Fruit fly (Drosophila melanogaster) whole organism, wandering third instar larva: ENCODE data around the gene PIG-K.

Source experiments
- Abd-B ChIP-seq: fragments of >200 bp; optimal IDR thresholded peaks from 2 replicates; lab custom pipeline; 2017; ENCODE audit warnings: missing biosample characterization, missing genetic modification characterization
- CG32264 ChIP-seq: fragments of 200-800 bp; sonication (Bioruptor generic); optimal IDR thresholded peaks from 2 replicates; lab custom pipeline; 2016; ENCODE audit warnings: missing biosample characterization, missing genetic modification characterization
- CG9705 ChIP-seq: fragments of 200-800 bp; sonication (Bioruptor generic); optimal IDR thresholded peaks from 2 replicates; lab custom pipeline; 2018; ENCODE audit warnings: missing biosample characterization, mild to moderate bottlenecking, missing genetic modification characterization
- CrebA ChIP-seq: fragments of 200-800 bp; sonication (Bioruptor generic); optimal IDR thresholded peaks from 2 replicates; lab custom pipeline; 2016; ENCODE audit warnings: missing biosample characterization, mild to moderate bottlenecking, missing genetic modification characterization, borderline replicate concordance
- Dfd ChIP-seq: fragments of >200 bp; optimal IDR thresholded peaks from 2 replicates; lab custom pipeline; 2017; ENCODE audit warnings: missing biosample characterization, missing genetic modification characterization
- Dif ChIP-seq: fragments of 200-275, 200-300 bp; sonication (Bioruptor generic); optimal IDR thresholded peaks from 2 replicates; lab custom pipeline; 2018; ENCODE audit warnings: missing biosample characterization, missing genetic modification characterization; ENCODE audit not compliant: partially characterized antibody
- GATAd ChIP-seq: sonication (Bioruptor generic); optimal IDR thresholded peaks from 2 replicates; lab custom pipeline; 2016; ENCODE audit warnings: missing biosample characterization, missing genetic modification characterization
- HLH106 ChIP-seq: fragments of 200-800 bp; optimal IDR thresholded peaks from 3 replicates; lab custom pipeline; 2019; ENCODE audit warnings: missing biosample characterization, mild to moderate bottlenecking, missing genetic modification characterization, moderate library complexity
- Hnf4 ChIP-seq: fragments of 200-800 bp; sonication (Bioruptor generic); optimal IDR thresholded peaks from 2 replicates; lab custom pipeline; 2016; ENCODE audit warnings: missing biosample characterization, mild to moderate bottlenecking, missing genetic modification characterization
- Hr78 ChIP-seq: fragments of >200 bp; optimal IDR thresholded peaks from 2 replicates; lab custom pipeline; 2017; ENCODE audit warnings: missing biosample characterization, missing genetic modification characterization
- Hr83 ChIP-seq: fragments of 200-300 bp; sonication (Bioruptor generic); optimal IDR thresholded peaks from 2 replicates; lab custom pipeline; 2016; ENCODE audit warnings: missing biosample characterization, mild to moderate bottlenecking, missing genetic modification characterization, moderate library complexity; ENCODE audit not compliant: poor library complexity, severe bottlenecking
- Jra ChIP-seq: sonication (Bioruptor generic); optimal IDR thresholded peaks from 2 replicates; lab custom pipeline; 2016; ENCODE audit warnings: missing biosample characterization, missing genetic modification characterization
- Mio ChIP-seq: sonication (Bioruptor generic); optimal IDR thresholded peaks from 2 replicates; lab custom pipeline; 2016; ENCODE audit warnings: missing biosample characterization, missing genetic modification characterization
- Myc ChIP-seq: fragments of >200 bp; optimal IDR thresholded peaks from 2 replicates; lab custom pipeline; 2017
- N ChIP-seq: fragments of >200 bp; optimal IDR thresholded peaks from 2 replicates; lab custom pipeline; 2018; ENCODE audit warnings: missing biosample characterization, missing external identifiers, missing genetic modification characterization
- OdsH ChIP-seq: fragments of 200-800 bp; sonication (Bioruptor generic); optimal IDR thresholded peaks from 2 replicates; lab custom pipeline; 2016; ENCODE audit warnings: missing biosample characterization, mild to moderate bottlenecking, missing genetic modification characterization
- Rel ChIP-seq, 2 experiments: fragments of 200-800 bp; sonication (Bioruptor generic) in 1 of 2; optimal IDR thresholded peaks; 2 replicates in 1 of 2; 3 replicates in 1 of 2; lab custom pipeline; 2016 to 2019; ENCODE audit warnings: mild to moderate bottlenecking in 2 of 2, missing biosample characterization in 2 of 2, missing genetic modification characterization in 2 of 2, moderate library complexity in 1 of 2
- Sp1 ChIP-seq: fragments of 200-800 bp; sonication (Bioruptor generic); optimal IDR thresholded peaks from 3 replicates; lab custom pipeline; 2019; ENCODE audit warnings: missing biosample characterization, mild to moderate bottlenecking, missing genetic modification characterization, moderate library complexity
- Vsx2 ChIP-seq: fragments of 200-300, 225-300 bp; sonication (Bioruptor generic); optimal IDR thresholded peaks from 2 replicates; lab custom pipeline; 2018; ENCODE audit warnings: missing biosample characterization, missing genetic modification characterization; ENCODE audit not compliant: partially characterized antibody
- br ChIP-seq: fragments of 200-800 bp; sonication (Bioruptor generic); optimal IDR thresholded peaks from 2 replicates; lab custom pipeline; 2016; ENCODE audit warnings: missing biosample characterization, missing genetic modification characterization
- brk ChIP-seq: fragments of 200-800 bp; sonication (Bioruptor generic); optimal IDR thresholded peaks from 2 replicates; lab custom pipeline; 2016; ENCODE audit warnings: missing biosample characterization, mild to moderate bottlenecking, missing genetic modification characterization
- dl ChIP-seq, 2 experiments: fragments of 175-275, 200-275 bp in 1 of 2; fragments of 200-275 bp in 1 of 2; sonication (Bioruptor generic); optimal IDR thresholded peaks; lab custom pipeline; 2018; ENCODE audit warnings: mild to moderate bottlenecking in 2 of 2, missing biosample characterization in 2 of 2, missing genetic modification characterization in 2 of 2, moderate library complexity in 2 of 2; ENCODE audit not compliant: partially characterized antibody in 2 of 2, insufficient read depth in 1 of 2
- dmrt93B ChIP-seq: fragments of 200-800 bp; sonication (Bioruptor generic); optimal IDR thresholded peaks from 2 replicates; lab custom pipeline; 2018; ENCODE audit warnings: missing biosample characterization, mild to moderate bottlenecking, missing genetic modification characterization
- dsf ChIP-seq: sonication (Bioruptor generic); optimal IDR thresholded peaks from 2 replicates; lab custom pipeline; 2016; ENCODE audit warnings: missing biosample characterization, missing genetic modification characterization, borderline replicate concordance
- ey ChIP-seq: fragments of 200-800 bp; sonication (Bioruptor generic); optimal IDR thresholded peaks from 2 replicates; lab custom pipeline; 2016; ENCODE audit warnings: missing biosample characterization, missing genetic modification characterization
- foxo ChIP-seq, 2 experiments: fragments of 200-800 bp; sonication (Bioruptor generic); optimal IDR thresholded peaks; 2 replicates in 1 of 2; 3 replicates in 1 of 2; lab custom pipeline; 2016 to 2017; ENCODE audit warnings: missing biosample characterization in 2 of 2, missing genetic modification characterization in 2 of 2
- fru ChIP-seq: fragments of 200-800 bp; sonication (Bioruptor generic); optimal IDR thresholded peaks from 3 replicates; lab custom pipeline; 2016; ENCODE audit warnings: missing biosample characterization, mild to moderate bottlenecking, missing genetic modification characterization
- h ChIP-seq: fragments of 200-800 bp; sonication (Bioruptor generic); optimal IDR thresholded peaks from 3 replicates; lab custom pipeline; 2016; ENCODE audit warnings: missing biosample characterization, mild to moderate bottlenecking, missing genetic modification characterization
- jim ChIP-seq: fragments of 175-275, 200-325 bp; sonication (Bioruptor generic); optimal IDR thresholded peaks from 2 replicates; lab custom pipeline; 2016; ENCODE audit warnings: missing biosample characterization, mild to moderate bottlenecking, missing genetic modification characterization
- lola ChIP-seq: fragments of >200 bp; optimal IDR thresholded peaks from 2 replicates; lab custom pipeline; 2017; ENCODE audit warnings: missing biosample characterization, missing genetic modification characterization
- pan ChIP-seq: fragments of >200 bp; optimal IDR thresholded peaks from 2 replicates; lab custom pipeline; 2017
- psq ChIP-seq: fragments of 200-800 bp; sonication (Bioruptor generic); optimal IDR thresholded peaks from 3 replicates; lab custom pipeline; 2017; ENCODE audit warnings: missing biosample characterization, mild to moderate bottlenecking, missing genetic modification characterization, moderate library complexity
- rgr ChIP-seq: fragments of 200-800 bp; sonication (Bioruptor generic); optimal IDR thresholded peaks from 3 replicates; lab custom pipeline; 2016; ENCODE audit warnings: missing biosample characterization, mild to moderate bottlenecking, missing genetic modification characterization
- sage ChIP-seq: fragments of 200-800 bp; sonication (Bioruptor generic); optimal IDR thresholded peaks from 2 replicates; lab custom pipeline; 2016; ENCODE audit warnings: missing biosample characterization, mild to moderate bottlenecking, missing genetic modification characterization
- sv ChIP-seq: fragments of 200-800 bp; sonication (Bioruptor generic); optimal IDR thresholded peaks from 3 replicates; lab custom pipeline; 2016; ENCODE audit warnings: missing biosample characterization, missing genetic modification characterization
- tai ChIP-seq: sonication (Bioruptor generic); optimal IDR thresholded peaks from 2 replicates; lab custom pipeline; 2016; ENCODE audit warnings: missing biosample characterization, missing genetic modification characterization
- usp ChIP-seq: fragments of >200 bp; optimal IDR thresholded peaks from 2 replicates; lab custom pipeline; 2017; ENCODE audit warnings: missing biosample characterization, missing genetic modification characterization
- woc ChIP-seq: sonication (Bioruptor generic); optimal IDR thresholded peaks from 2 replicates; lab custom pipeline; 2016; ENCODE audit warnings: missing biosample characterization, mild to moderate bottlenecking, missing genetic modification characterization

The PIG-K gene

DNA sequence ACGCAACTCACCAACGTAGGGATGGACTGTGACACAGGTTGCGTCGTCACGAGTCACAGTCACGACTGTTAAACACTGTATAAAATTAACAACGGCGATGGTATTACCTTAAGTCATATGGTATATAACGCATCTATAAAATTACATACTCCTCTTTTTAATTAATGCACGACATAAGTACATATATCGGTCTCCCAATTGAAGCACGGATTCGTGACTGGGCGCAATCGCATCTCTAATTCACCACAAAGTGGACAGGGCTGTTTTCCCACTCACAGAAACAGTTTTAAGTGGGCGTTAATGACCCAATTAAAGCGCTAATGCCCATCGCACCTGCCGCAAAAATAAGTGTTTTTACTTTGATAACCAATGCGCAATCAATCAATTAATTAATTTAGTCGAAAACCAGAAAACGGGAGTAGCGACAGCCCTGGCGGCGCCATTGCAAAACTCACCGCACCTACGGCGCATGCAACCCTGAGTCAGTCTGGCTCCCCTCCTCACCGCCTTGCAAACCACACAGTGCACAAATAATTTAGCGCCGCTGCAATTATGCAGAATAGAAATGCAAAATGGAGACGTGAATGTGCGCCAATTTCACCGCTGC, 32.3 kb upstream of the PIG-K start, which contains the start of gene CG4313:
TSS of gene CG4313 (plus strand) at position 557 of the 607 bp plus-strand sequence.
- TF ChIP-seq br (GFP tag; lab: Kevin White, UChicago) = peak; percentile 75
- peak; percentile 33 for TF ChIP-seq GATAd (GFP tag; lab: Kevin White, UChicago)
- TF ChIP-seq dmrt93B = peak; percentile 60
- peak; percentile 60 for TF ChIP-seq psq (GFP tag; lab: Kevin White, UChicago)
- TF ChIP-seq HLH106 (tag; lab: Kevin White, UChicago) = peak; percentile 80
- TF ChIP-seq brk (GFP tag; lab: Kevin White, UChicago) = no peak
- TF ChIP-seq ey (GFP tag; lab: Kevin White, UChicago) = peak; percentile 72
- TF ChIP-seq Abd-B = no peak
- peak; percentile 81 for TF ChIP-seq h (GFP tag; lab: Kevin White, UChicago)
- no peak for TF ChIP-seq dl (GFP tag; optimal IDR thresholded peaks at IDR 0.05; lab: Kevin White, UChicago; ENCODE audit: insufficient read depth in 1 of 2, partially characterized antibody in 2 of 2)
- TF ChIP-seq CG9705 (GFP tag; lab: Kevin White, UChicago) = peak; percentile 64
- no peak for TF ChIP-seq tai (GFP tag; lab: Kevin White, UChicago)
- peak; percentile 82 for TF ChIP-seq woc
- no peak for TF ChIP-seq Hr78 (GFP tag; lab: Kevin White, UChicago)
- no peak for TF ChIP-seq Dif (GFP tag; lab: Kevin White, UChicago)
- peak; percentile 89 for TF ChIP-seq Myc
- no peak for TF ChIP-seq pan (lab: Kevin White, UChicago)
- TF ChIP-seq Hnf4 = peak; percentile 68
- TF ChIP-seq Sp1 (GFP tag; lab: Kevin White, UChicago) = peak; percentile 74
- TF ChIP-seq Hr83 (GFP tag; lab: Kevin White, UChicago) = no peak
- TF ChIP-seq CG32264 (GFP tag; lab: Kevin White, UChicago) = no peak
- peak; percentile 76 for TF ChIP-seq Jra (GFP tag; lab: Kevin White, UChicago)
- peak; percentile 41 for TF ChIP-seq sage (GFP tag; lab: Kevin White, UChicago)
- no peak for TF ChIP-seq Mio (GFP tag; lab: Kevin White, UChicago)
- no peak for TF ChIP-seq jim (GFP tag; lab: Kevin White, UChicago)
- peak in 1 of 2 experiments; percentile 81 for TF ChIP-seq foxo (GFP tag; optimal IDR thresholded peaks at IDR 0.05; lab: Kevin White, UChicago)
- no peak for TF ChIP-seq usp (GFP tag; lab: Kevin White, UChicago)
- TF ChIP-seq fru (GFP tag; lab: Kevin White, UChicago) = peak; percentile 80
- no peak for TF ChIP-seq Vsx2 (GFP tag; lab: Kevin White, UChicago)
- TF ChIP-seq rgr = peak; percentile 67
- no peak for TF ChIP-seq dsf (GFP tag; lab: Kevin White, UChicago)
- TF ChIP-seq Rel (GFP tag; optimal IDR thresholded peaks at IDR 0.05; lab: Kevin White, UChicago) = no peak
- peak; percentile 28 for TF ChIP-seq Rel (tag; optimal IDR thresholded peaks at IDR 0.05; lab: Kevin White, UChicago)
- no peak for TF ChIP-seq lola (GFP tag; lab: Kevin White, UChicago)
- no peak for TF ChIP-seq N (GFP tag; lab: Kevin White, UChicago)
- TF ChIP-seq OdsH = peak; percentile 67
- peak; percentile 54 for TF ChIP-seq sv (GFP tag; lab: Kevin White, UChicago)
- no peak for TF ChIP-seq CrebA (GFP tag; lab: Kevin White, UChicago)
- no peak for TF ChIP-seq Dfd (GFP tag; lab: Kevin White, UChicago)

DNA sequence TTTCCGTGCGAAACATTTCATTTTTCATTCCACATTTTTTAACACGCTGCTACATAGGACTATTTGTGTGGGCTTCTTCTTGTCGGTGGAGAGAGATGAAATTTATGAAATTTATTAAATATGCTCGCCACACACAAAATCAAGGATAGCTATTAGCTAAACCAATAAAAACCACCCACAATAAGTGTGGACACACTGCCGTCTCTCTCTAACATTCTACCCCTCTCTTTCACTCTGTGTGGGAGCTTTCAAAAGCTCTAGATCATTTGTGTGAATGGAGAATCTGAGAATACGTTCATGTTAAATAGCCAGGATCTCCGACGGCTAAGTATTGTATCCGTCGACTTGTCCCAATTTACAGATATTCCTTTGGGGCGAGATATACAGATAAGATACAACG, 28.4 kb upstream of the PIG-K start:
- no peak for TF ChIP-seq Sp1 (GFP tag; lab: Kevin White, UChicago)
- no peak for TF ChIP-seq h (GFP tag; lab: Kevin White, UChicago)
- TF ChIP-seq Myc = no peak
- no peak for TF ChIP-seq dmrt93B
- no peak for TF ChIP-seq Dfd (GFP tag; lab: Kevin White, UChicago)
